Worm (Caenorhabditis elegans) whole organism, L1 larva: ENCODE results near the gene best-12.
A peak's percentile ranks its signal among the peaks of the same experiment; 100 is the strongest.

Experiments used
- C04F5.9 ChIP-seq: sonication (generic microtip); optimal IDR thresholded peaks from 2 replicates; lab custom pipeline; 2016; ENCODE audit warnings: missing genetic modification characterization, missing compliant biosample characterization
- C34B4.2 ChIP-seq: sonication (generic microtip); optimal IDR thresholded peaks from 2 replicates; lab custom pipeline; 2017; ENCODE audit warnings: mild to moderate bottlenecking, missing genetic modification characterization, missing compliant biosample characterization
- F16B12.6 ChIP-seq: fragments of 150-350 bp; optimal IDR thresholded peaks from 2 replicates; lab custom pipeline; 2014; ENCODE audit warnings: missing biosample characterization, missing genetic modification characterization
- alr-1 ChIP-seq: fragments of 200-800 bp; sonication (Bioruptor generic); optimal IDR thresholded peaks from 2 replicates; lab custom pipeline; 2018; ENCODE audit warnings: borderline replicate concordance, mild to moderate bottlenecking, missing genetic modification characterization, missing compliant biosample characterization
- aly-2 ChIP-seq: fragments of 150-350 bp; optimal IDR thresholded peaks from 2 replicates; lab custom pipeline; 2014; ENCODE audit warnings: missing biosample characterization, missing genetic modification characterization
- ama-1 ChIP-seq: fragments of 150-350 bp; optimal IDR thresholded peaks from 2 replicates; lab custom pipeline; 2014
- blmp-1 ChIP-seq: fragments of 150-350 bp; optimal IDR thresholded peaks from 2 replicates; lab custom pipeline; 2014; ENCODE audit warnings: missing biosample characterization, missing genetic modification characterization
- ceh-63 ChIP-seq: fragments of 200-800 bp; sonication (Bioruptor generic); optimal IDR thresholded peaks from 2 replicates; lab custom pipeline; 2018; ENCODE audit warnings: mild to moderate bottlenecking, missing genetic modification characterization, missing compliant biosample characterization
- ceh-8 ChIP-seq: fragments of 200-800 bp; sonication (Bioruptor generic); optimal IDR thresholded peaks from 2 replicates; lab custom pipeline; 2018; ENCODE audit warnings: mild to moderate bottlenecking, missing genetic modification characterization, moderate library complexity, missing compliant biosample characterization
- ceh-88 ChIP-seq: fragments of 200-800 bp; sonication (Bioruptor generic); IDR thresholded peaks from 2 replicates; pipeline ENCODE4 v1.3.6; 2022; ENCODE audit warnings: missing genetic modification characterization, missing compliant biosample characterization
- dpl-1 ChIP-seq, 3 experiments: fragments of 150-350 bp in 2 of 3; sonication (generic microtip) in 1 of 3; optimal IDR thresholded peaks; 2 replicates each; lab custom pipeline; 2014 to 2017; ENCODE audit warnings: missing biosample characterization in 3 of 3, missing genetic modification characterization in 3 of 3, missing genetic modification reagents in 3 of 3
- dsc-1 ChIP-seq: sonication (generic microtip); optimal IDR thresholded peaks from 2 replicates; lab custom pipeline; 2016; ENCODE audit warnings: mild to moderate bottlenecking, missing genetic modification characterization, missing compliant biosample characterization
- efl-1 ChIP-seq, 4 experiments: fragments of 150-350 bp; optimal IDR thresholded peaks in 3 of 4; peaks in 1 of 4; 1 replicate in 1 of 4; 2 replicates in 3 of 4; lab custom pipeline; 2014; ENCODE audit warnings: missing biosample characterization in 2 of 4, missing genetic modification characterization in 2 of 4, missing genetic modification reagents in 2 of 4
- efl-3 ChIP-seq: fragments of 200-800 bp; sonication (Bioruptor generic); optimal IDR thresholded peaks from 2 replicates; lab custom pipeline; 2018; ENCODE audit warnings: mild to moderate bottlenecking, missing genetic modification characterization, missing compliant biosample characterization
- egl-13 ChIP-seq: sonication (generic microtip); optimal IDR thresholded peaks from 2 replicates; lab custom pipeline; 2016; ENCODE audit warnings: missing genotype, missing genetic modification reagents, missing genetic modification characterization, missing compliant biosample characterization
- elt-2 ChIP-seq: sonication (generic microtip); optimal IDR thresholded peaks from 2 replicates; lab custom pipeline; 2016; ENCODE audit warnings: missing genetic modification characterization, mild to moderate bottlenecking, inconsistent platforms, missing compliant biosample characterization, missing genetic modification reagents
- elt-3 ChIP-seq, 6 experiments: fragments of 150-350 bp in 1 of 6; sonication (generic microtip); optimal IDR thresholded peaks; 2 replicates each; lab custom pipeline; 2017 to 2018; ENCODE audit warnings: missing biosample characterization in 6 of 6, missing genetic modification characterization in 6 of 6, inconsistent platforms in 1 of 6
- ets-5 ChIP-seq: fragments of 200-800 bp; sonication (Bioruptor generic); IDR thresholded peaks from 2 replicates; pipeline ENCODE4 v1.3.6; 2022; ENCODE audit warnings: missing genetic modification characterization, missing compliant biosample characterization
- fkh-10 ChIP-seq: sonication (generic microtip); optimal IDR thresholded peaks from 2 replicates; lab custom pipeline; 2017; ENCODE audit warnings: missing biosample characterization, missing genetic modification reagents, missing genetic modification characterization
- fkh-4 ChIP-seq: sonication (generic microtip); optimal IDR thresholded peaks from 2 replicates; lab custom pipeline; 2016; ENCODE audit warnings: missing compliant biosample characterization, missing genetic modification characterization, borderline replicate concordance
- fkh-8 ChIP-seq: sonication (generic microtip); optimal IDR thresholded peaks from 2 replicates; lab custom pipeline; 2016; ENCODE audit warnings: mild to moderate bottlenecking, missing genetic modification characterization, missing compliant biosample characterization
- hpl-2 ChIP-seq: fragments of 150-350 bp; optimal IDR thresholded peaks from 2 replicates; lab custom pipeline; 2014; ENCODE audit warnings: missing biosample characterization, missing genetic modification reagents, missing genetic modification characterization
- lin-15B ChIP-seq: fragments of 150-350 bp; sonication (generic microtip); optimal IDR thresholded peaks from 3 replicates; lab custom pipeline; 2014; ENCODE audit warnings: missing biosample characterization, missing genetic modification characterization
- lin-35 ChIP-seq, 2 experiments: fragments of 150-350 bp; optimal IDR thresholded peaks; 2 replicates each; lab custom pipeline; 2014; ENCODE audit warnings: missing biosample characterization in 2 of 2, missing genetic modification characterization in 2 of 2, missing genetic modification reagents in 2 of 2
- lin-39 ChIP-seq: fragments of 150-350 bp; optimal IDR thresholded peaks from 2 replicates; lab custom pipeline; 2014; ENCODE audit warnings: missing biosample characterization, missing genetic modification reagents, missing genetic modification characterization
- mep-1 ChIP-seq: fragments of 150-350 bp; optimal IDR thresholded peaks from 2 replicates; lab custom pipeline; 2014; ENCODE audit warnings: missing biosample characterization, missing genetic modification characterization
- nhr-11 ChIP-seq: fragments of 150-350 bp; optimal IDR thresholded peaks from 2 replicates; lab custom pipeline; 2014; ENCODE audit warnings: missing biosample characterization, missing genetic modification characterization
- nhr-12 ChIP-seq: sonication (generic microtip); optimal IDR thresholded peaks from 2 replicates; lab custom pipeline; 2017; ENCODE audit warnings: missing biosample characterization, missing genetic modification characterization
- nhr-28 ChIP-seq: fragments of 150-350 bp; optimal IDR thresholded peaks from 2 replicates; lab custom pipeline; 2014; ENCODE audit warnings: missing biosample characterization, missing genetic modification characterization
- nhr-47 ChIP-seq: sonication (generic microtip); optimal IDR thresholded peaks from 2 replicates; lab custom pipeline; 2016; ENCODE audit warnings: mild to moderate bottlenecking, missing genetic modification characterization, moderate library complexity, missing compliant biosample characterization
- nhr-71 ChIP-seq: sonication (generic microtip); optimal IDR thresholded peaks from 2 replicates; lab custom pipeline; 2016; ENCODE audit warnings: mild to moderate bottlenecking, missing genetic modification characterization, moderate library complexity, missing compliant biosample characterization
- nhr-76 ChIP-seq: sonication (generic microtip); optimal IDR thresholded peaks from 2 replicates; lab custom pipeline; 2017; ENCODE audit warnings: missing biosample characterization, missing genetic modification characterization
- nhr-77 ChIP-seq: fragments of 150-350 bp; optimal IDR thresholded peaks from 2 replicates; lab custom pipeline; 2014; ENCODE audit warnings: missing biosample characterization, missing genetic modification characterization
- nhr-84 ChIP-seq: sonication (generic microtip); optimal IDR thresholded peaks from 2 replicates; lab custom pipeline; 2017; ENCODE audit warnings: missing biosample characterization, missing genetic modification characterization
- nhr-85 ChIP-seq: sonication (generic microtip); peaks from one replicate; lab custom pipeline; 2016; ENCODE audit warnings: missing genetic modification characterization, inconsistent platforms, missing compliant biosample characterization
- nhr-90 ChIP-seq: sonication (generic microtip); optimal IDR thresholded peaks from 2 replicates; lab custom pipeline; 2016; ENCODE audit warnings: mild to moderate bottlenecking, missing genetic modification characterization, missing compliant biosample characterization; ENCODE audit not compliant: poor library complexity
- pqm-1 ChIP-seq: sonication (generic microtip); optimal IDR thresholded peaks from 3 replicates; lab custom pipeline; 2017; ENCODE audit warnings: missing biosample characterization, missing genetic modification characterization
- rnt-1 ChIP-seq: sonication (generic microtip); optimal IDR thresholded peaks from 2 replicates; lab custom pipeline; 2016; ENCODE audit warnings: mild to moderate bottlenecking, missing genetic modification characterization, moderate library complexity, missing compliant biosample characterization
- snu-23 ChIP-seq: sonication (generic microtip); optimal IDR thresholded peaks from 2 replicates; lab custom pipeline; 2016; ENCODE audit warnings: missing genetic modification characterization, missing compliant biosample characterization
- sox-4 ChIP-seq: sonication (generic microtip); optimal IDR thresholded peaks from 2 replicates; lab custom pipeline; 2016; ENCODE audit warnings: missing genetic modification characterization, missing compliant biosample characterization
- sptf-1 ChIP-seq: fragments of 150-350 bp; optimal IDR thresholded peaks from 2 replicates; lab custom pipeline; 2014; ENCODE audit warnings: missing biosample characterization, missing genetic modification characterization
- tbx-2 ChIP-seq: sonication (generic microtip); optimal IDR thresholded peaks from 2 replicates; lab custom pipeline; 2016; ENCODE audit warnings: missing genetic modification characterization, missing compliant biosample characterization
- tlp-1 ChIP-seq: fragments of 150-350 bp; optimal IDR thresholded peaks from 2 replicates; lab custom pipeline; 2014; ENCODE audit warnings: missing biosample characterization, missing genetic modification characterization
- unc-130 ChIP-seq: fragments of 150-350 bp; optimal IDR thresholded peaks from 2 replicates; lab custom pipeline; 2017; ENCODE audit warnings: missing biosample characterization, missing genetic modification characterization, inconsistent platforms
- unc-30 ChIP-seq: sonication (generic microtip); optimal IDR thresholded peaks from 2 replicates; lab custom pipeline; 2017; ENCODE audit warnings: missing biosample characterization, missing genetic modification characterization
- unc-62 ChIP-seq: fragments of 150-350 bp; optimal IDR thresholded peaks from 2 replicates; lab custom pipeline; 2014; ENCODE audit warnings: missing biosample characterization, missing genetic modification reagents, missing genetic modification characterization
- unc-86 ChIP-seq: sonication (generic microtip); optimal IDR thresholded peaks from 2 replicates; lab custom pipeline; 2016; ENCODE audit warnings: missing genetic modification characterization, missing compliant biosample characterization
- vab-15 ChIP-seq: sonication (generic microtip); optimal IDR thresholded peaks from 2 replicates; lab custom pipeline; 2017; ENCODE audit warnings: missing genotype, mild to moderate bottlenecking, missing genetic modification characterization, missing compliant biosample characterization
- xbp-1 ChIP-seq: sonication (generic microtip); optimal IDR thresholded peaks from 2 replicates; lab custom pipeline; 2016; ENCODE audit warnings: missing genetic modification characterization, missing compliant biosample characterization
- zip-4 ChIP-seq: fragments of 200-800 bp; sonication (Bioruptor generic); optimal IDR thresholded peaks from 2 replicates; lab custom pipeline; 2018; ENCODE audit warnings: mild to moderate bottlenecking, missing genetic modification characterization, moderate library complexity, missing compliant biosample characterization
- ztf-11 ChIP-seq, 2 experiments: sonication (generic microtip); optimal IDR thresholded peaks; 2 replicates each; lab custom pipeline; 2016 to 2017; ENCODE audit warnings: missing genetic modification characterization in 2 of 2, missing biosample characterization in 1 of 2, missing compliant biosample characterization in 1 of 2

best-12 gene

ce11 chrV:16049177-16049576 is at the start of gene best-12:
best-12 (plus strand) TSS chrV:16049477.
- TF ChIP-seq nhr-77 (tag; lab: Kevin White, UChicago) (no peak), nhr-71 (tag; lab: Kevin White, UChicago) (no peak), snu-23 (no peak), F16B12.6 (tag; lab: Kevin White, UChicago) (no peak), nhr-47 (tag; lab: Kevin White, UChicago) (no peak), unc-86 (no peak)

- peak; percentile 10 for TF ChIP-seq rnt-1 (tag; lab: Kevin White, UChicago)
- TF ChIP-seq unc-30 (tag; lab: Kevin White, UChicago): no peak
- peak; percentile 25 for TF ChIP-seq mep-1
- no peak for TF ChIP-seq fkh-10 (GFP tag; lab: Kevin White, UChicago)
- no peak for TF ChIP-seq F16B12.6 (tag; lab: Kevin White, UChicago)
- TF ChIP-seq ceh-88: no peak
- no peak for TF ChIP-seq nhr-11
- TF ChIP-seq vab-15 (tag; lab: Kevin White, UChicago): no peak
- TF ChIP-seq nhr-77 (tag; lab: Kevin White, UChicago): peak; percentile 51
- TF ChIP-seq efl-3 (GFP tag; lab: Kevin White, UChicago): no peak
- TF ChIP-seq tlp-1 (tag; lab: Kevin White, UChicago): no peak
- TF ChIP-seq tbx-2 (tag; lab: Kevin White, UChicago): peak; percentile 11
- peak; percentile 13 to 27 for TF ChIP-seq lin-35 (GFP tag; optimal IDR thresholded peaks at IDR 0.05; lab: Kevin White, UChicago)
- peak; percentile 85 for TF ChIP-seq nhr-85 (tag; lab: Kevin White, UChicago)
- no peak for TF ChIP-seq unc-130 (tag; lab: Kevin White, UChicago)
- no peak for TF ChIP-seq ets-5 (GFP tag; lab: Robert Waterston, UW)
- no peak for TF ChIP-seq ama-1 (lab: Kevin White, UChicago)
- TF ChIP-seq lin-39 (tag; lab: Kevin White, UChicago): no peak
- peak in 1 of 3 experiments; percentile 30 for TF ChIP-seq dpl-1 (GFP tag; optimal IDR thresholded peaks at IDR 0.05; lab: Kevin White, UChicago)
- no peak for TF ChIP-seq ceh-63 (GFP tag; lab: Kevin White, UChicago)
- TF ChIP-seq hpl-2 (GFP tag; lab: Kevin White, UChicago): no peak
- no peak for TF ChIP-seq alr-1 (tag; lab: Kevin White, UChicago)
- TF ChIP-seq unc-62 (GFP tag; lab: Kevin White, UChicago): no peak
- TF ChIP-seq sox-4 (tag; lab: Kevin White, UChicago): peak; percentile 7
- TF ChIP-seq xbp-1 (tag; lab: Kevin White, UChicago): peak; percentile 17
- TF ChIP-seq nhr-28 (tag; lab: Kevin White, UChicago): no peak
- TF ChIP-seq nhr-76 (tag; lab: Kevin White, UChicago): no peak
- TF ChIP-seq lin-15B (tag; lab: Kevin White, UChicago): no peak
- no peak for TF ChIP-seq ztf-11 (tag; optimal IDR thresholded peaks at IDR 0.05; lab: Kevin White, UChicago)
- TF ChIP-seq nhr-12 (tag; lab: Kevin White, UChicago): no peak
- TF ChIP-seq blmp-1: peak; percentile 88
- no peak for TF ChIP-seq fkh-4 (tag; lab: Kevin White, UChicago)
- TF ChIP-seq ceh-8 (GFP tag; lab: Kevin White, UChicago): peak; percentile 38
- peak; percentile 61 for TF ChIP-seq nhr-47 (tag; lab: Kevin White, UChicago)
- no peak for TF ChIP-seq pqm-1 (tag; lab: Kevin White, UChicago)
- peak in 1 of 6 experiments; percentile 21 for TF ChIP-seq elt-3 (tag; optimal IDR thresholded peaks at IDR 0.05; lab: Kevin White, UChicago)
- TF ChIP-seq elt-2 (tag; lab: Kevin White, UChicago): peak; percentile 83
- TF ChIP-seq nhr-84 (tag; lab: Kevin White, UChicago): no peak
- TF ChIP-seq dsc-1 (tag; lab: Kevin White, UChicago): no peak
- peak; percentile 36 for TF ChIP-seq nhr-90 (tag; lab: Kevin White, UChicago)
- no peak for TF ChIP-seq aly-2 (tag; lab: Kevin White, UChicago)
- peak; percentile 28 to 36 for TF ChIP-seq efl-1 (optimal IDR thresholded peaks at IDR 0.05; lab: Kevin White, UChicago)
- peak; percentile 15 to 95 for TF ChIP-seq efl-1 (GFP tag; optimal IDR thresholded peaks at IDR 0.05 in 1 of 2; lab: Kevin White, UChicago)
- no peak for TF ChIP-seq C34B4.2 (tag; lab: Kevin White, UChicago)
- no peak for TF ChIP-seq C04F5.9 (tag; lab: Kevin White, UChicago)
- TF ChIP-seq zip-4: no peak
- TF ChIP-seq sptf-1 (tag; lab: Kevin White, UChicago): no peak
- TF ChIP-seq egl-13 (tag; lab: Kevin White, UChicago): no peak
- peak; percentile 88 for TF ChIP-seq fkh-8 (tag; lab: Kevin White, UChicago)
- peak; percentile 46 for TF ChIP-seq snu-23
Measured at ce11 chrV:16000433-16000832, 48.8 kb upstream of the best-12 start, which contains the start of gene nhr-50. nhr-50 (minus strand) TSS chrV:16000631.
